Worm (Caenorhabditis elegans) whole organism, mixed stage, embryonic: ENCODE results near the gene C01G12.13.

Source experiments
- M03D4.4 ChIP-seq: sonication (generic microtip); optimal IDR thresholded peaks from 2 replicates; lab custom pipeline; 2017; ENCODE audit warnings: mild to moderate bottlenecking, missing genetic modification characterization, missing compliant biosample characterization
- bed-3 ChIP-seq: fragments of 200-800 bp; sonication (Bioruptor generic); optimal IDR thresholded peaks from 3 replicates; lab custom pipeline; 2018; ENCODE audit warnings: mild to moderate bottlenecking, missing genetic modification characterization, moderate library complexity, missing compliant biosample characterization
- blmp-1 ChIP-seq: fragments of 150-350 bp; optimal IDR thresholded peaks from 2 replicates; lab custom pipeline; 2014; ENCODE audit warnings: missing biosample characterization, missing genetic modification characterization
- ceh-83 ChIP-seq: fragments of 200-800 bp; sonication (Bioruptor generic); optimal IDR thresholded peaks from 2 replicates; lab custom pipeline; 2018; ENCODE audit warnings: mild to moderate bottlenecking, missing genetic modification characterization, missing compliant biosample characterization
- ces-1 ChIP-seq: fragments of 150-350 bp; optimal IDR thresholded peaks from 2 replicates; lab custom pipeline; 2014; ENCODE audit warnings: missing biosample characterization, missing genetic modification reagents, missing genetic modification characterization
- cnd-1 ChIP-seq: fragments of 200-800 bp; sonication (Bioruptor generic); optimal IDR thresholded peaks from 2 replicates; lab custom pipeline; 2018; ENCODE audit warnings: mild to moderate bottlenecking, missing genetic modification characterization, missing compliant biosample characterization
- drap-1 ChIP-seq: fragments of 200-800 bp; sonication (Bioruptor generic); optimal IDR thresholded peaks from 3 replicates; lab custom pipeline; 2018; ENCODE audit warnings: mild to moderate bottlenecking, missing genetic modification characterization, missing compliant biosample characterization
- elt-1 ChIP-seq: sonication (generic microtip); optimal IDR thresholded peaks from 2 replicates; lab custom pipeline; 2017; ENCODE audit warnings: missing genetic modification characterization, mild to moderate bottlenecking, missing compliant biosample characterization, antibody characterized with exemption, moderate library complexity, borderline replicate concordance; ENCODE audit not compliant: insufficient read depth
- elt-3 ChIP-seq: fragments of 150-350 bp; optimal IDR thresholded peaks from 2 replicates; lab custom pipeline; 2014; ENCODE audit warnings: missing biosample characterization, missing genetic modification characterization
- flh-1 ChIP-seq: fragments of 200-800 bp; sonication (Bioruptor generic); optimal IDR thresholded peaks from 2 replicates; lab custom pipeline; 2018; ENCODE audit warnings: mild to moderate bottlenecking, missing genetic modification characterization, moderate library complexity, missing compliant biosample characterization
- ham-2 ChIP-seq: fragments of 200-800 bp; sonication (Bioruptor generic); optimal IDR thresholded peaks from 2 replicates; lab custom pipeline; 2018; ENCODE audit warnings: mild to moderate bottlenecking, missing genetic modification characterization, missing compliant biosample characterization
- hlh-1 ChIP-seq: fragments of 150-350 bp; optimal IDR thresholded peaks from 2 replicates; lab custom pipeline; 2014; ENCODE audit warnings: missing biosample characterization, missing genetic modification reagents, missing genetic modification characterization
- lin-13 ChIP-seq: fragments of 150-350 bp; optimal IDR thresholded peaks from 2 replicates; lab custom pipeline; 2014; ENCODE audit warnings: missing biosample characterization, missing genetic modification characterization
- lin-32 ChIP-seq: fragments of 200-800 bp; sonication (Bioruptor generic); optimal IDR thresholded peaks from 2 replicates; lab custom pipeline; 2018; ENCODE audit warnings: mild to moderate bottlenecking, missing genetic modification characterization, missing compliant biosample characterization
- mab-5 ChIP-seq: fragments of 150-350 bp; optimal IDR thresholded peaks from 2 replicates; lab custom pipeline; 2014; ENCODE audit warnings: missing biosample characterization, missing genetic modification characterization
- mep-1 ChIP-seq: fragments of 150-350 bp; optimal IDR thresholded peaks from 2 replicates; lab custom pipeline; 2017; ENCODE audit warnings: missing biosample characterization, missing genetic modification reagents, missing genetic modification characterization, inconsistent platforms
- mls-2 ChIP-seq: sonication (generic microtip); optimal IDR thresholded peaks from 2 replicates; lab custom pipeline; 2016; ENCODE audit warnings: mild to moderate bottlenecking, missing genetic modification characterization, moderate library complexity, missing compliant biosample characterization
- nhr-12 ChIP-seq: fragments of 150-350 bp; optimal IDR thresholded peaks from 2 replicates; lab custom pipeline; 2014; ENCODE audit warnings: missing biosample characterization, missing genetic modification characterization
- nhr-2 ChIP-seq: fragments of 150-350 bp; optimal IDR thresholded peaks from 2 replicates; lab custom pipeline; 2014; ENCODE audit warnings: missing biosample characterization, missing genetic modification characterization
- nhr-237 ChIP-seq: fragments of 150-350 bp; optimal IDR thresholded peaks from 2 replicates; lab custom pipeline; 2014; ENCODE audit warnings: missing biosample characterization, missing genetic modification characterization
- nhr-28 ChIP-seq: fragments of 150-350 bp; optimal IDR thresholded peaks from 2 replicates; lab custom pipeline; 2014; ENCODE audit warnings: missing biosample characterization, missing genetic modification characterization
- nhr-76 ChIP-seq: sonication (generic microtip); optimal IDR thresholded peaks from 2 replicates; lab custom pipeline; 2017; ENCODE audit warnings: missing biosample characterization, missing genetic modification characterization
- pha-4 ChIP-seq: fragments of 150-350 bp; optimal IDR thresholded peaks from 2 replicates; lab custom pipeline; 2018; ENCODE audit warnings: missing biosample characterization, missing genetic modification reagents, missing genetic modification characterization
- sem-2 ChIP-seq: fragments of 200-800 bp; sonication (Bioruptor generic); optimal IDR thresholded peaks from 2 replicates; lab custom pipeline; 2018; ENCODE audit warnings: mild to moderate bottlenecking, missing genetic modification characterization, missing compliant biosample characterization
- snpc-4 ChIP-seq: fragments of 150-350 bp; optimal IDR thresholded peaks from 2 replicates; lab custom pipeline; 2014; ENCODE audit warnings: missing biosample characterization, missing genetic modification characterization
- unc-120 ChIP-seq: sonication (generic microtip); optimal IDR thresholded peaks from 2 replicates; lab custom pipeline; 2017; ENCODE audit warnings: missing genetic modification characterization, missing compliant biosample characterization; ENCODE audit not compliant: poor library complexity, severe bottlenecking
- unc-39 ChIP-seq: fragments of 150-350 bp; optimal IDR thresholded peaks from 2 replicates; lab custom pipeline; 2014; ENCODE audit warnings: missing biosample characterization, missing genetic modification characterization
- unc-62 ChIP-seq: fragments of 150-350 bp; optimal IDR thresholded peaks from 2 replicates; lab custom pipeline; 2014; ENCODE audit warnings: missing biosample characterization, missing genetic modification reagents, missing genetic modification characterization
- zip-8 ChIP-seq: fragments of 150-350 bp; optimal IDR thresholded peaks from 2 replicates; lab custom pipeline; 2014; ENCODE audit warnings: missing biosample characterization, missing genetic modification characterization
- ztf-11 ChIP-seq: fragments of 150-350 bp; optimal IDR thresholded peaks from 2 replicates; lab custom pipeline; 2014; ENCODE audit warnings: missing biosample characterization, missing genetic modification characterization

Gene C01G12.13

ce11 chrII:14597788-14598187 lies 21.3 kb downstream of the C01G12.13 start:
- TF ChIP-seq unc-120 (tag; lab: Kevin White, UChicago): no peak
- TF ChIP-seq sem-2 (GFP tag; lab: Kevin White, UChicago): no peak
- peak; percentile 32 for TF ChIP-seq elt-3 (tag; lab: Kevin White, UChicago)
- TF ChIP-seq drap-1 (GFP tag; lab: Kevin White, UChicago): no peak
- TF ChIP-seq unc-62 (GFP tag; lab: Kevin White, UChicago): no peak
- TF ChIP-seq, all 35 proteins: peak for 1

- TF ChIP-seq hlh-1 (tag; lab: Kevin White, UChicago): peak; percentile 21
- no peak for TF ChIP-seq nhr-2
Observed at ce11 chrII:14598367-14598766, 21.8 kb downstream of the C01G12.13 start.

- TF ChIP-seq lin-32 (GFP tag; lab: Kevin White, UChicago): no peak
- TF ChIP-seq flh-1: no peak
- no peak for TF ChIP-seq cnd-1 (tag; lab: Kevin White, UChicago)
- TF ChIP-seq nhr-12: no peak
- no peak for TF ChIP-seq nhr-28 (tag; lab: Kevin White, UChicago)
- no peak for TF ChIP-seq unc-120 (tag; lab: Kevin White, UChicago)
- no peak for TF ChIP-seq nhr-237 (tag; lab: Kevin White, UChicago)
- no peak for TF ChIP-seq hlh-1 (tag; lab: Kevin White, UChicago)
- TF ChIP-seq mls-2: no peak
- TF ChIP-seq ztf-11 (tag; lab: Kevin White, UChicago): no peak
- no peak for TF ChIP-seq blmp-1
- no peak for TF ChIP-seq M03D4.4 (tag; lab: Kevin White, UChicago)
- no peak for TF ChIP-seq lin-13
- TF ChIP-seq mep-1 (tag; lab: Kevin White, UChicago): no peak
- TF ChIP-seq mab-5 (tag; lab: Kevin White, UChicago): no peak
Observed at ce11 chrII:14599284-14599862, 22.8 kb downstream of the C01G12.13 start.

ce11 chrII:14599933-14600630 lies 23.6 kb downstream of the C01G12.13 start:
- TF ChIP-seq zip-8 (tag; lab: Kevin White, UChicago) (no peak), nhr-76 (tag; lab: Kevin White, UChicago) (no peak), cnd-1 (tag; lab: Kevin White, UChicago) (no peak), mab-5 (tag; lab: Kevin White, UChicago) (no peak), drap-1 (GFP tag; lab: Kevin White, UChicago) (no peak), blmp-1 (no peak), nhr-237 (tag; lab: Kevin White, UChicago) (no peak), ceh-83 (GFP tag; lab: Kevin White, UChicago) (no peak), unc-39 (tag; lab: Kevin White, UChicago) (no peak), snpc-4 (no peak), nhr-28 (tag; lab: Kevin White, UChicago) (no peak), mls-2 (no peak), unc-62 (GFP tag; lab: Kevin White, UChicago) (no peak), mep-1 (tag; lab: Kevin White, UChicago) (no peak), nhr-12 (no peak), pha-4 (no peak), sem-2 (GFP tag; lab: Kevin White, UChicago) (no peak), bed-3 (GFP tag; lab: Kevin White, UChicago) (no peak)

ce11 chrII:14600852-14601313 lies 24.4 kb downstream of the C01G12.13 start, which contains the start of gene tps-2:
Gene tps-2 (plus strand): TSS chrII:14600902.
- TF ChIP-seq mls-2 (no peak), cnd-1 (tag; lab: Kevin White, UChicago) (no peak), unc-120 (tag; lab: Kevin White, UChicago) (no peak), unc-62 (GFP tag; lab: Kevin White, UChicago) (no peak), drap-1 (GFP tag; lab: Kevin White, UChicago) (no peak), nhr-76 (tag; lab: Kevin White, UChicago) (no peak), ces-1 (GFP tag; lab: Kevin White, UChicago) (no peak), elt-1 (tag; lab: Kevin White, UChicago) (no peak), ham-2 (GFP tag; lab: Kevin White, UChicago) (no peak)
